Worm (Caenorhabditis elegans) whole organism, L4/young adult: Measurements from ENCODE around the gene C02B8.6.

Source experiments
- W03F9.2 ChIP-seq: fragments of 150-350 bp; optimal IDR thresholded peaks from 2 replicates; lab custom pipeline; 2014; ENCODE audit warnings: missing biosample characterization, missing genetic modification characterization
- dao-5 ChIP-seq: sonication (generic microtip); optimal IDR thresholded peaks from 2 replicates; lab custom pipeline; 2016; ENCODE audit warnings: missing genotype, missing genetic modification characterization, moderate library complexity, missing compliant biosample characterization

ce11 chrX:8116157-8116556 lies 20.0 kb downstream of the C02B8.6 start, which contains the start of gene hlh-8:
- no peak for TF ChIP-seq W03F9.2 (tag; lab: Kevin White, UChicago)
- no peak for TF ChIP-seq dao-5 (tag; lab: Kevin White, UChicago)
